Fruit fly (Drosophila melanogaster) whole organism, prepupa: Measurements from ENCODE around the gene Wnt4.

ENCODE experiments used
- CG11762 ChIP-seq: fragments of 200-800 bp; sonication (Bioruptor generic); optimal IDR thresholded peaks from 3 replicates; lab custom pipeline; 2016; ENCODE audit warnings: missing biosample characterization, missing genetic modification characterization; ENCODE audit not compliant: insufficient read depth
- CG32006 ChIP-seq: fragments of 200-800 bp; sonication (Bioruptor generic); optimal IDR thresholded peaks from 3 replicates; lab custom pipeline; 2017; ENCODE audit warnings: missing biosample characterization, mild to moderate bottlenecking, missing genetic modification characterization
- Eip78C ChIP-seq: fragments of 200-800 bp; sonication (Bioruptor generic); peaks from one replicate; lab custom pipeline; 2016; ENCODE audit warnings: missing biosample characterization, missing genetic modification characterization
- Ets21C ChIP-seq: fragments of 200-800 bp; sonication (Bioruptor generic); optimal IDR thresholded peaks from 3 replicates; lab custom pipeline; 2016; ENCODE audit warnings: missing biosample characterization, missing genetic modification characterization
- Sox102F ChIP-seq: fragments of 200-800 bp; sonication (Bioruptor generic); optimal IDR thresholded peaks from 2 replicates; lab custom pipeline; 2016; ENCODE audit warnings: missing biosample characterization, mild to moderate bottlenecking, missing genetic modification characterization
- Sox14 ChIP-seq: fragments of 200-800 bp; sonication (Bioruptor generic); optimal IDR thresholded peaks from 3 replicates; lab custom pipeline; 2016; ENCODE audit warnings: missing biosample characterization, missing genetic modification characterization
- salr ChIP-seq, 2 experiments: fragments of 200-800 bp; sonication (Bioruptor generic); optimal IDR thresholded peaks; 3 replicates each; lab custom pipeline; 2016 to 2018; ENCODE audit warnings: missing biosample characterization in 2 of 2, missing genetic modification characterization in 2 of 2, mild to moderate bottlenecking in 1 of 2

DNA sequence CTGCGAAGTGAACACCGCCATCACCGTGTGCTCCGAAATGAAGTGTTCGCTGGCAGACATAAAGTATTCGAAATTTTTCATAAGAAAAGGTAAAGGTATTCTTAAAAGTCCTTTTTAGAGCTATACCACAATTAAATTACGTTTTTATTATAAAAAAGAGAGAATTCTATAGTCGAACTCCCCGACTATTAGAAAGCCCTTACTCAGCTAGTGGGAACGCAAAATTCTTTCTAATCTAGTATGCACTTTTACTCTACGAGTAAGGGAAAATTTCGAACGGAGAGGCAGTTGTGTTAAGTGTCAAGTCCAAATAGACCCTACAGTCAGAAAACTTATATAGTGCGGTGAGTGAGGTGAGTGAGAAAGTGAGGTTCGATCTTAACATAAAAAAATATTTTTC is 19.8 kb downstream of the Wnt4 start, which contains the start of gene CG31909:
- TF ChIP-seq CG32006, result no peak
- TF ChIP-seq Sox14 (GFP tag; lab: Kevin White, UChicago), result no peak
- no peak for TF ChIP-seq Eip78C
- TF ChIP-seq salr (GFP tag; optimal IDR thresholded peaks at IDR 0.05; lab: Kevin White, UChicago), result no peak
- TF ChIP-seq Ets21C, result no peak
- no peak for TF ChIP-seq Sox102F (GFP tag; lab: Kevin White, UChicago)
- no peak for TF ChIP-seq CG11762 (GFP tag; lab: Kevin White, UChicago)
